Worm (Caenorhabditis elegans) whole organism, L2 larva: ENCODE data around the gene msp-142.
"Not testable (repeated sequence)": the region's sequence is repeated elsewhere in the genome, so short reads cannot be mapped to it uniquely, and the experiment has no call there.

Source experiments
- C34F6.9 ChIP-seq: fragments of 150-350 bp; optimal IDR thresholded peaks from 2 replicates; lab custom pipeline; 2014; ENCODE audit warnings: missing biosample characterization, missing genetic modification characterization
- F13H6.1 ChIP-seq: sonication (generic microtip); optimal IDR thresholded peaks from 2 replicates; lab custom pipeline; 2016; ENCODE audit warnings: missing genetic modification characterization, missing compliant biosample characterization
- R02D3.7 ChIP-seq: fragments of 150-350 bp; optimal IDR thresholded peaks from 2 replicates; lab custom pipeline; 2014; ENCODE audit warnings: missing biosample characterization, missing genetic modification characterization
- Y55F3AM.14 ChIP-seq: fragments of 200-800 bp; sonication (Bioruptor generic); optimal IDR thresholded peaks from 2 replicates; lab custom pipeline; 2018; ENCODE audit warnings: mild to moderate bottlenecking, missing genetic modification characterization, missing compliant biosample characterization
- ZK546.5 ChIP-seq: sonication (generic microtip); optimal IDR thresholded peaks from 2 replicates; lab custom pipeline; 2017; ENCODE audit warnings: missing biosample characterization, missing genetic modification characterization
- alr-1 ChIP-seq: fragments of 150-350 bp; optimal IDR thresholded peaks from 2 replicates; lab custom pipeline; 2014; ENCODE audit warnings: missing biosample characterization, missing genetic modification characterization
- aly-2 ChIP-seq: fragments of 150-350 bp; optimal IDR thresholded peaks from 2 replicates; lab custom pipeline; 2014; ENCODE audit warnings: missing biosample characterization, missing genetic modification characterization
- ama-1 ChIP-seq: fragments of 150-350 bp; optimal IDR thresholded peaks from 2 replicates; lab custom pipeline; 2018; ENCODE audit warnings: inconsistent platforms
- blmp-1 ChIP-seq: sonication (generic microtip); optimal IDR thresholded peaks from 2 replicates; lab custom pipeline; 2017; ENCODE audit warnings: missing genetic modification characterization, mild to moderate bottlenecking, missing compliant biosample characterization, antibody characterized with exemption, moderate library complexity; ENCODE audit not compliant: insufficient read depth
- ceh-16 ChIP-seq: fragments of 150-350 bp; optimal IDR thresholded peaks from 2 replicates; lab custom pipeline; 2014; ENCODE audit warnings: missing biosample characterization, missing genetic modification characterization
- ceh-82 ChIP-seq: fragments of 150-350 bp; optimal IDR thresholded peaks from 2 replicates; lab custom pipeline; 2014; ENCODE audit warnings: missing biosample characterization, missing genetic modification characterization
- crh-2 ChIP-seq: sonication (generic microtip); optimal IDR thresholded peaks from 2 replicates; lab custom pipeline; 2017; ENCODE audit warnings: missing biosample characterization, missing genetic modification characterization
- dmd-4 ChIP-seq: sonication (generic microtip); optimal IDR thresholded peaks from 2 replicates; lab custom pipeline; 2017; ENCODE audit warnings: missing biosample characterization, missing genetic modification characterization
- egl-27 ChIP-seq: sonication (generic microtip); optimal IDR thresholded peaks from 3 replicates; lab custom pipeline; 2017; ENCODE audit warnings: missing biosample characterization, missing genetic modification reagents, missing genetic modification characterization
- elt-1 ChIP-seq: fragments of 150-350 bp; optimal IDR thresholded peaks from 2 replicates; lab custom pipeline; 2014; ENCODE audit warnings: missing biosample characterization, missing genetic modification characterization
- elt-3 ChIP-seq: sonication (generic microtip); optimal IDR thresholded peaks from 2 replicates; lab custom pipeline; 2017; ENCODE audit warnings: missing biosample characterization, missing genetic modification characterization
- fos-1 ChIP-seq: fragments of 150-350 bp; optimal IDR thresholded peaks from 2 replicates; lab custom pipeline; 2014; ENCODE audit warnings: missing biosample characterization, missing genetic modification characterization
- gmeb-1 ChIP-seq: fragments of 150-350 bp; optimal IDR thresholded peaks from 2 replicates; lab custom pipeline; 2014; ENCODE audit warnings: missing biosample characterization, missing genetic modification characterization
- lin-11 ChIP-seq: fragments of 150-350 bp; sonication (generic microtip); optimal IDR thresholded peaks from 2 replicates; lab custom pipeline; 2014; ENCODE audit warnings: missing biosample characterization, missing genetic modification characterization, inconsistent platforms, mixed read lengths
- lin-13 ChIP-seq: fragments of 150-350 bp; optimal IDR thresholded peaks from 2 replicates; lab custom pipeline; 2014; ENCODE audit warnings: missing biosample characterization, missing genetic modification reagents, missing genetic modification characterization
- lin-39 ChIP-seq: fragments of 150-350 bp; optimal IDR thresholded peaks from 2 replicates; lab custom pipeline; 2014; ENCODE audit warnings: missing biosample characterization, missing genetic modification reagents, missing genetic modification characterization
- lsy-2 ChIP-seq, 2 experiments: fragments of 150-350 bp in 1 of 2; sonication (generic microtip) in 1 of 2; optimal IDR thresholded peaks; 2 replicates each; lab custom pipeline; 2014 to 2017; ENCODE audit warnings: missing biosample characterization in 2 of 2, missing genetic modification characterization in 2 of 2
- mab-5 ChIP-seq: fragments of 150-350 bp; optimal IDR thresholded peaks from 2 replicates; lab custom pipeline; 2014; ENCODE audit warnings: missing biosample characterization, missing genetic modification characterization
- mbf-1 ChIP-seq: sonication (generic microtip); optimal IDR thresholded peaks from 2 replicates; lab custom pipeline; 2017; ENCODE audit warnings: missing biosample characterization, missing genetic modification characterization
- mdl-1 ChIP-seq, 2 experiments: fragments of 150-350 bp in 1 of 2; sonication (generic microtip) in 1 of 2; optimal IDR thresholded peaks; 2 replicates each; lab custom pipeline; 2017; ENCODE audit warnings: missing biosample characterization in 2 of 2, missing genetic modification characterization in 2 of 2
- nhr-10 ChIP-seq: sonication (generic microtip); optimal IDR thresholded peaks from 2 replicates; lab custom pipeline; 2017; ENCODE audit warnings: missing biosample characterization, missing genetic modification characterization
- nhr-11 ChIP-seq: fragments of 150-350 bp; optimal IDR thresholded peaks from 2 replicates; lab custom pipeline; 2014; ENCODE audit warnings: missing biosample characterization, missing genetic modification characterization
- nhr-12 ChIP-seq: fragments of 150-350 bp; optimal IDR thresholded peaks from 2 replicates; lab custom pipeline; 2014; ENCODE audit warnings: missing biosample characterization, missing genetic modification characterization
- nhr-129 ChIP-seq: fragments of 150-350 bp; optimal IDR thresholded peaks from 2 replicates; lab custom pipeline; 2014; ENCODE audit warnings: missing biosample characterization, missing genetic modification characterization
- nhr-23 ChIP-seq: fragments of 150-350 bp; optimal IDR thresholded peaks from 2 replicates; lab custom pipeline; 2014; ENCODE audit warnings: missing biosample characterization, missing genetic modification reagents, missing genetic modification characterization
- nhr-237 ChIP-seq: fragments of 150-350 bp; optimal IDR thresholded peaks from 2 replicates; lab custom pipeline; 2014; ENCODE audit warnings: missing biosample characterization, missing genetic modification characterization
- nhr-25 ChIP-seq: fragments of 150-350 bp; sonication (generic microtip); optimal IDR thresholded peaks from 3 replicates; lab custom pipeline; 2014; ENCODE audit warnings: missing biosample characterization, missing genetic modification characterization
- nhr-6 ChIP-seq: fragments of 150-350 bp; optimal IDR thresholded peaks from 2 replicates; lab custom pipeline; 2014; ENCODE audit warnings: missing biosample characterization, missing genetic modification characterization
- nhr-77 ChIP-seq: fragments of 150-350 bp; optimal IDR thresholded peaks from 2 replicates; lab custom pipeline; 2014; ENCODE audit warnings: missing biosample characterization, missing genetic modification characterization
- peb-1 ChIP-seq: fragments of 150-350 bp; optimal IDR thresholded peaks from 2 replicates; lab custom pipeline; 2014; ENCODE audit warnings: missing biosample characterization, missing genetic modification characterization
- sem-4 ChIP-seq: fragments of 150-350 bp; optimal IDR thresholded peaks from 2 replicates; lab custom pipeline; 2014; ENCODE audit warnings: missing biosample characterization, missing genetic modification reagents, missing genetic modification characterization
- skn-1 ChIP-seq: sonication (generic microtip); optimal IDR thresholded peaks from 2 replicates; lab custom pipeline; 2017; ENCODE audit warnings: missing biosample characterization, missing genetic modification characterization
- sma-3 ChIP-seq: sonication (generic microtip); optimal IDR thresholded peaks from 2 replicates; lab custom pipeline; 2016; ENCODE audit warnings: missing genetic modification reagents, missing genetic modification characterization, missing compliant biosample characterization
- sma-9 ChIP-seq, 2 experiments: fragments of 150-350 bp in 1 of 2; sonication (generic microtip) in 1 of 2; optimal IDR thresholded peaks; 2 replicates each; lab custom pipeline; 2014 to 2016; ENCODE audit warnings: missing genetic modification characterization in 2 of 2, mild to moderate bottlenecking in 1 of 2, missing biosample characterization in 1 of 2, missing compliant biosample characterization in 1 of 2, missing genetic modification reagents in 1 of 2, moderate library complexity in 1 of 2
- snpc-4 ChIP-seq: fragments of 150-350 bp; optimal IDR thresholded peaks from 2 replicates; lab custom pipeline; 2014; ENCODE audit warnings: missing biosample characterization, missing genetic modification characterization
- unc-39 ChIP-seq: fragments of 150-350 bp; optimal IDR thresholded peaks from 2 replicates; lab custom pipeline; 2014; ENCODE audit warnings: missing biosample characterization, missing genetic modification characterization
- unc-55 ChIP-seq: fragments of 150-350 bp; sonication (generic microtip); optimal IDR thresholded peaks from 3 replicates; lab custom pipeline; 2014; ENCODE audit warnings: missing biosample characterization, missing genetic modification reagents, missing genetic modification characterization
- unc-62 ChIP-seq: fragments of 150-350 bp; optimal IDR thresholded peaks from 2 replicates; lab custom pipeline; 2014; ENCODE audit warnings: missing biosample characterization, missing genetic modification reagents, missing genetic modification characterization
- zag-1 ChIP-seq: fragments of 150-350 bp; optimal IDR thresholded peaks from 2 replicates; lab custom pipeline; 2014; ENCODE audit warnings: missing biosample characterization, missing genetic modification characterization
- ztf-11 ChIP-seq: sonication (generic microtip); optimal IDR thresholded peaks from 2 replicates; lab custom pipeline; 2017; ENCODE audit warnings: missing biosample characterization, missing genetic modification characterization
- ztf-4 ChIP-seq: fragments of 150-350 bp; optimal IDR thresholded peaks from 2 replicates; lab custom pipeline; 2014; ENCODE audit warnings: missing biosample characterization, missing genetic modification characterization

msp-142 gene

ce11 chrII:5757656-5758055 lies 40.1 kb upstream of the msp-142 start, which contains the start of the genes F10C1.3 and F10C1.23:
Gene F10C1.3, minus strand, starts transcription at chrII:5757756.
Gene F10C1.23, plus strand, starts transcription at chrII:5758040.
- TF ChIP-seq ZK546.5 (tag; lab: Kevin White, UChicago); unc-62; mdl-1 (tag; optimal IDR thresholded peaks at IDR 0.05; lab: Kevin White, UChicago): not testable (repeated sequence)
- TF ChIP-seq, all 48 proteins: peak for 0; not testable (repeated sequence) for 48

- no peak for TF ChIP-seq gmeb-1
Measured at ce11 chrII:5765318-5765717, 32.4 kb upstream of the msp-142 start, which contains the start of gene ifb-1. Gene ifb-1, plus strand, starts transcription at chrII:5765618.

- peak; percentile 8 for TF ChIP-seq elt-1 (tag; lab: Kevin White, UChicago)
- TF ChIP-seq nhr-25 (tag; lab: Kevin White, UChicago) = peak; percentile 0
- no peak for TF ChIP-seq fos-1 (tag; lab: Kevin White, UChicago)
- TF ChIP-seq sma-9 (GFP tag; optimal IDR thresholded peaks at IDR 0.05; lab: Kevin White, UChicago) = peak; percentile 43
- no peak for TF ChIP-seq sma-9 (tag; optimal IDR thresholded peaks at IDR 0.05; lab: Kevin White, UChicago)
- peak; percentile 19 for TF ChIP-seq ceh-16 (tag; lab: Kevin White, UChicago)
Measured at ce11 chrII:5768274-5768820, 29.4 kb upstream of the msp-142 start.

- no peak for TF ChIP-seq blmp-1 (tag; lab: Kevin White, UChicago)
- peak; percentile 1 for TF ChIP-seq crh-2
- no peak for TF ChIP-seq unc-39 (tag; lab: Kevin White, UChicago)
- no peak for TF ChIP-seq nhr-6 (tag; lab: Kevin White, UChicago)
- no peak for TF ChIP-seq alr-1
- TF ChIP-seq elt-3 = no peak
- TF ChIP-seq lsy-2 (tag; optimal IDR thresholded peaks at IDR 0.05; lab: Kevin White, UChicago) = no peak
- no peak for TF ChIP-seq dmd-4 (tag; lab: Kevin White, UChicago)
- no peak for TF ChIP-seq sma-3 (GFP tag; lab: Kevin White, UChicago)
- TF ChIP-seq lin-13 = no peak
- TF ChIP-seq Y55F3AM.14 (GFP tag; lab: Kevin White, UChicago) = no peak
- TF ChIP-seq unc-55 (GFP tag; lab: Kevin White, UChicago) = no peak
- TF ChIP-seq sem-4 (tag; lab: Kevin White, UChicago) = no peak
- TF ChIP-seq ztf-4 (tag; lab: Kevin White, UChicago) = no peak
- no peak for TF ChIP-seq skn-1 (tag; lab: Kevin White, UChicago)
- no peak for TF ChIP-seq ceh-82
- no peak for TF ChIP-seq elt-1 (tag; lab: Kevin White, UChicago)
- TF ChIP-seq nhr-237 (tag; lab: Kevin White, UChicago) = no peak
- TF ChIP-seq zag-1 (tag; lab: Kevin White, UChicago) = no peak
- TF ChIP-seq nhr-12 (tag; lab: Kevin White, UChicago) = no peak
- TF ChIP-seq C34F6.9 = peak; percentile 37
- peak; percentile 35 for TF ChIP-seq fos-1 (tag; lab: Kevin White, UChicago)
- TF ChIP-seq R02D3.7 (tag; lab: Kevin White, UChicago) = no peak
- peak; percentile 45 for TF ChIP-seq F13H6.1 (tag; lab: Kevin White, UChicago)
- TF ChIP-seq nhr-23 = no peak
- no peak for TF ChIP-seq nhr-11 (tag; lab: Kevin White, UChicago)
- peak; percentile 53 for TF ChIP-seq sma-9 (GFP tag; optimal IDR thresholded peaks at IDR 0.05; lab: Kevin White, UChicago)
- TF ChIP-seq sma-9 (tag; optimal IDR thresholded peaks at IDR 0.05; lab: Kevin White, UChicago) = no peak
- peak; percentile 79 for TF ChIP-seq nhr-129
- no peak for TF ChIP-seq snpc-4 (tag; lab: Kevin White, UChicago)
- TF ChIP-seq lin-11 (tag; lab: Kevin White, UChicago) = peak; percentile 32
- TF ChIP-seq gmeb-1 = peak; percentile 22
- no peak for TF ChIP-seq mdl-1 (tag; optimal IDR thresholded peaks at IDR 0.05; lab: Kevin White, UChicago)
- no peak for TF ChIP-seq lin-39 (tag; lab: Kevin White, UChicago)
- TF ChIP-seq ztf-11 (tag; lab: Kevin White, UChicago) = no peak
- no peak for TF ChIP-seq mbf-1 (tag; lab: Kevin White, UChicago)
- TF ChIP-seq mab-5 (tag; lab: Kevin White, UChicago) = no peak
- TF ChIP-seq aly-2 (tag; lab: Kevin White, UChicago) = no peak
- no peak for TF ChIP-seq peb-1 (tag; lab: Kevin White, UChicago)
- no peak for TF ChIP-seq ama-1 (lab: Kevin White, UChicago)
- TF ChIP-seq unc-62 = no peak
- no peak for TF ChIP-seq egl-27 (tag; lab: Kevin White, UChicago)
- no peak for TF ChIP-seq nhr-77 (tag; lab: Kevin White, UChicago)
- no peak for TF ChIP-seq nhr-10 (tag; lab: Kevin White, UChicago)
Measured at ce11 chrII:5772547-5773142, 25.1 kb upstream of the msp-142 start.
